Worm (Caenorhabditis elegans) whole organism, L2 larva: ENCODE results near the gene F10E7.2.

ENCODE experiments used
- blmp-1 ChIP-seq: sonication (generic microtip); optimal IDR thresholded peaks from 2 replicates; lab custom pipeline; 2017; ENCODE audit warnings: missing genetic modification characterization, mild to moderate bottlenecking, missing compliant biosample characterization, antibody characterized with exemption, moderate library complexity; ENCODE audit not compliant: insufficient read depth
- lin-11 ChIP-seq: fragments of 150-350 bp; sonication (generic microtip); optimal IDR thresholded peaks from 2 replicates; lab custom pipeline; 2014; ENCODE audit warnings: missing biosample characterization, missing genetic modification characterization, inconsistent platforms, mixed read lengths
- lin-39 ChIP-seq: fragments of 150-350 bp; optimal IDR thresholded peaks from 2 replicates; lab custom pipeline; 2014; ENCODE audit warnings: missing biosample characterization, missing genetic modification reagents, missing genetic modification characterization

- no peak for TF ChIP-seq lin-11 (tag; lab: Kevin White, UChicago)
- no peak for TF ChIP-seq lin-39 (tag; lab: Kevin White, UChicago)
- TF ChIP-seq blmp-1 (tag; lab: Kevin White, UChicago): no peak
Measured at ce11 chrII:7148099-7148498, 26.1 kb downstream of the F10E7.2 start, which contains the start of gene T07F8.1.
